Fruit fly (Drosophila melanogaster) whole organism, wandering third instar larva: ENCODE data around the gene CG12010.

Experiments
- Dif ChIP-seq: fragments of 200-275, 200-300 bp; sonication (Bioruptor generic); optimal IDR thresholded peaks from 2 replicates; lab custom pipeline; 2018; ENCODE audit warnings: missing biosample characterization, missing genetic modification characterization; ENCODE audit not compliant: partially characterized antibody
- HLH106 ChIP-seq: fragments of 200-800 bp; optimal IDR thresholded peaks from 3 replicates; lab custom pipeline; 2019; ENCODE audit warnings: missing biosample characterization, mild to moderate bottlenecking, missing genetic modification characterization, moderate library complexity
- Hnf4 ChIP-seq: fragments of 200-800 bp; sonication (Bioruptor generic); optimal IDR thresholded peaks from 2 replicates; lab custom pipeline; 2016; ENCODE audit warnings: missing biosample characterization, mild to moderate bottlenecking, missing genetic modification characterization
- N ChIP-seq: fragments of >200 bp; optimal IDR thresholded peaks from 2 replicates; lab custom pipeline; 2018; ENCODE audit warnings: missing biosample characterization, missing external identifiers, missing genetic modification characterization
- OdsH ChIP-seq: fragments of 200-800 bp; sonication (Bioruptor generic); optimal IDR thresholded peaks from 2 replicates; lab custom pipeline; 2016; ENCODE audit warnings: missing biosample characterization, mild to moderate bottlenecking, missing genetic modification characterization
- Vsx2 ChIP-seq: fragments of 200-300, 225-300 bp; sonication (Bioruptor generic); optimal IDR thresholded peaks from 2 replicates; lab custom pipeline; 2018; ENCODE audit warnings: missing biosample characterization, missing genetic modification characterization; ENCODE audit not compliant: partially characterized antibody
- br ChIP-seq: fragments of 200-800 bp; sonication (Bioruptor generic); optimal IDR thresholded peaks from 2 replicates; lab custom pipeline; 2016; ENCODE audit warnings: missing biosample characterization, missing genetic modification characterization
- brk ChIP-seq: fragments of 200-800 bp; sonication (Bioruptor generic); optimal IDR thresholded peaks from 2 replicates; lab custom pipeline; 2016; ENCODE audit warnings: missing biosample characterization, mild to moderate bottlenecking, missing genetic modification characterization
- dl ChIP-seq, 2 experiments: fragments of 175-275, 200-275 bp in 1 of 2; fragments of 200-275 bp in 1 of 2; sonication (Bioruptor generic); optimal IDR thresholded peaks; lab custom pipeline; 2018; ENCODE audit warnings: mild to moderate bottlenecking in 2 of 2, missing biosample characterization in 2 of 2, missing genetic modification characterization in 2 of 2, moderate library complexity in 2 of 2; ENCODE audit not compliant: partially characterized antibody in 2 of 2, insufficient read depth in 1 of 2
- dsf ChIP-seq: sonication (Bioruptor generic); optimal IDR thresholded peaks from 2 replicates; lab custom pipeline; 2016; ENCODE audit warnings: missing biosample characterization, missing genetic modification characterization, borderline replicate concordance
- ey ChIP-seq: fragments of 200-800 bp; sonication (Bioruptor generic); optimal IDR thresholded peaks from 2 replicates; lab custom pipeline; 2016; ENCODE audit warnings: missing biosample characterization, missing genetic modification characterization
- h ChIP-seq: fragments of 200-800 bp; sonication (Bioruptor generic); optimal IDR thresholded peaks from 3 replicates; lab custom pipeline; 2016; ENCODE audit warnings: missing biosample characterization, mild to moderate bottlenecking, missing genetic modification characterization
- pan ChIP-seq: fragments of >200 bp; optimal IDR thresholded peaks from 2 replicates; lab custom pipeline; 2017
- usp ChIP-seq: fragments of >200 bp; optimal IDR thresholded peaks from 2 replicates; lab custom pipeline; 2017; ENCODE audit warnings: missing biosample characterization, missing genetic modification characterization

- TF ChIP-seq N (GFP tag; lab: Kevin White, UChicago) (no peak), usp (GFP tag; lab: Kevin White, UChicago) (no peak), h (GFP tag; lab: Kevin White, UChicago) (no peak), ey (no peak), Hnf4 (GFP tag; lab: Kevin White, UChicago) (no peak), OdsH (no peak), dsf (GFP tag; lab: Kevin White, UChicago) (no peak), brk (GFP tag; lab: Kevin White, UChicago) (no peak), pan (lab: Kevin White, UChicago) (no peak), dl (GFP tag; optimal IDR thresholded peaks at IDR 0.05; lab: Kevin White, UChicago; ENCODE audit: insufficient read depth in 1 of 2, partially characterized antibody in 2 of 2) (no peak), HLH106 (tag; lab: Kevin White, UChicago) (no peak), Dif (no peak), br (GFP tag; lab: Kevin White, UChicago) (no peak), Vsx2 (GFP tag; lab: Kevin White, UChicago) (no peak)
Observed at dm6 chr3L:3398496-3398895, 24.4 kb downstream of the CG12010 start.
